Worm (Caenorhabditis elegans) whole organism, mixed stage, embryonic: ENCODE data around the gene F54D11.4.

Experiments
- ceh-39 ChIP-seq: fragments of 150-350 bp; optimal IDR thresholded peaks from 2 replicates; lab custom pipeline; 2014; ENCODE audit warnings: missing biosample characterization, missing genetic modification characterization
- elt-3 ChIP-seq: fragments of 150-350 bp; optimal IDR thresholded peaks from 2 replicates; lab custom pipeline; 2014; ENCODE audit warnings: missing biosample characterization, missing genetic modification characterization

- TF ChIP-seq elt-3 (no peak), ceh-39 (tag; lab: Kevin White, UChicago) (no peak)
These were observed 21.2 kb downstream of the F54D11.4 start for ce11 chrV:4637153-4637552.
